Worm (Caenorhabditis elegans) whole organism, L1 larva: ENCODE data around the gene wdr-4.

Source experiments
- lsy-2 ChIP-seq, 2 experiments: fragments of 150-350 bp; optimal IDR thresholded peaks; 2 replicates each; lab custom pipeline; 2014; ENCODE audit warnings: missing biosample characterization in 2 of 2, missing genetic modification characterization in 2 of 2
- mdl-1 ChIP-seq, 2 experiments: fragments of 150-350 bp; optimal IDR thresholded peaks; 2 replicates each; lab custom pipeline; 2014 to 2017; ENCODE audit warnings: missing biosample characterization in 2 of 2, missing genetic modification characterization in 2 of 2, inconsistent platforms in 1 of 2
- tbx-2 ChIP-seq: sonication (generic microtip); optimal IDR thresholded peaks from 2 replicates; lab custom pipeline; 2016; ENCODE audit warnings: missing genetic modification characterization, missing compliant biosample characterization
- unc-130 ChIP-seq: fragments of 150-350 bp; optimal IDR thresholded peaks from 2 replicates; lab custom pipeline; 2017; ENCODE audit warnings: missing biosample characterization, missing genetic modification characterization, inconsistent platforms
- unc-62 ChIP-seq: fragments of 150-350 bp; optimal IDR thresholded peaks from 2 replicates; lab custom pipeline; 2014; ENCODE audit warnings: missing biosample characterization, missing genetic modification reagents, missing genetic modification characterization

DNA sequence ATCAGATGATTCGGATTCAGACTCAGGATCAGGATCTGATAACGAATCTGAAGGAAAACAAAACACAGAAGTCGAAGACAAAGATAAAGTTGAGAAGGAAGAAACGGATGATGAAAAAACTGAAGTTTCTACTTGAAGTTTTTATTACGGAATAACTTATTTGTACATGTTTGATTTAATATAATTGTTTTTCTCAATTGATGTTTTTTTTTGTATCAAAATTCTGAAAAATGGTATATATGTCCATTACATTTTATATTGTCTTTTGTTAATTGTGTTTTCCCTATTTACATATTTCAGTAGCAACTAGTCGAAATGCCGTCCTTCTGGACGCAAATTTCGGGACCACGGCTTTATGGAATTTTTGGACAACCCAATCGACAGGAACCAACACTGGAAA lies 2.5 kb upstream of the wdr-4 start, which contains the start of gene F37A4.1:
- no peak for TF ChIP-seq unc-62
- TF ChIP-seq tbx-2: no peak
- TF ChIP-seq lsy-2 (tag; optimal IDR thresholded peaks at IDR 0.05; lab: Kevin White, UChicago): no peak
- TF ChIP-seq unc-130: no peak
- TF ChIP-seq mdl-1 (tag; optimal IDR thresholded peaks at IDR 0.05; lab: Kevin White, UChicago): no peak
